Worm (Caenorhabditis elegans): ENCODE measurements around the gene T28D9.11.

The T28D9.11 gene

ce11 chrII:6491817-6492452 is at the start of gene T28D9.11, which contains the start of gene T28D9.1:
Gene T28D9.11, minus strand, starts transcription at chrII:6491993.
Gene T28D9.1, plus strand, starts transcription at chrII:6492402.
- TF ChIP-seq hlh-17 (GFP tag; optimal IDR thresholded peaks at IDR 0.05; ENCODE audit: borderline replicate concordance) = no peak
- peak; percentile 59 for TF ChIP-seq ama-1 (optimal IDR thresholded peaks at IDR 0.05)
- peak; percentile 55 for TF ChIP-seq nhr-71 (tag; optimal IDR thresholded peaks at IDR 0.05)
- TF ChIP-seq lin-35 (GFP tag; optimal IDR thresholded peaks at IDR 0.05) = peak in 1 of 2 experiments; percentile 56
- peak; percentile 50 for TF ChIP-seq fkh-10 (GFP tag; optimal IDR thresholded peaks at IDR 0.05)
- no peak for TF ChIP-seq tlp-1 (tag; optimal IDR thresholded peaks at IDR 0.05)
- TF ChIP-seq jun-1 (tag; optimal IDR thresholded peaks at IDR 0.05) = no peak
- TF ChIP-seq skn-1 (tag; optimal IDR thresholded peaks at IDR 0.05) = no peak
- TF ChIP-seq ceh-90 (tag; optimal IDR thresholded peaks at IDR 0.05) = no peak
- no peak for TF ChIP-seq F16B12.6 (tag; optimal IDR thresholded peaks at IDR 0.05)
- no peak for TF ChIP-seq ceh-8 (GFP tag; optimal IDR thresholded peaks at IDR 0.05)
- no peak for TF ChIP-seq lir-3 (tag; optimal IDR thresholded peaks at IDR 0.05; ENCODE audit: poor library complexity)
- 0 out of 2 replicates have a peak, but pooled peaks have one; percentile 25 for TF ChIP-seq mab-9 (GFP tag; IDR thresholded peaks at IDR 0.05)
- no peak for TF ChIP-seq ets-5 (GFP tag; IDR thresholded peaks at IDR 0.05)
- TF ChIP-seq nhr-84 (tag; optimal IDR thresholded peaks at IDR 0.05) = no peak
- peak in 1 of 2 experiments; percentile 54 for TF ChIP-seq ztf-11 (tag; optimal IDR thresholded peaks at IDR 0.05)
- TF ChIP-seq nhr-19 (GFP tag; conservative IDR thresholded peaks at IDR 0.05) = 0 out of 2 replicates have a peak, but pooled peaks have one; percentile 16
- no peak for TF ChIP-seq ceh-63 (GFP tag; optimal IDR thresholded peaks at IDR 0.05)
- no peak for TF ChIP-seq zip-4 (GFP tag; optimal IDR thresholded peaks at IDR 0.05)
- TF ChIP-seq elt-2 (tag; optimal IDR thresholded peaks at IDR 0.05) = no peak
- no peak for TF ChIP-seq C34B4.2 (tag; optimal IDR thresholded peaks at IDR 0.05)
- TF ChIP-seq nhr-77 (tag; optimal IDR thresholded peaks at IDR 0.05) = peak; percentile 54
- TF ChIP-seq ceh-88 (GFP tag; IDR thresholded peaks at IDR 0.05) = no peak
- TF ChIP-seq unc-98 (GFP tag; IDR thresholded peaks at IDR 0.05) = no peak
- no peak for TF ChIP-seq zag-1 (tag; optimal IDR thresholded peaks at IDR 0.05)
- TF ChIP-seq grh-1 (GFP tag; IDR thresholded peaks at IDR 0.05) = 0 out of 2 replicates have a peak, but pooled peaks have one; percentile 22
- peak; percentile 38 to 55 for TF ChIP-seq efl-1 (optimal IDR thresholded peaks at IDR 0.05)
- TF ChIP-seq efl-1 (GFP tag; optimal IDR thresholded peaks at IDR 0.05 in 1 of 2) = peak in 1 of 2 experiments; percentile 32
- no peak for TF ChIP-seq hlh-4 (tag; optimal IDR thresholded peaks at IDR 0.05)
- peak; percentile 32 for TF ChIP-seq snu-23 (GFP tag; optimal IDR thresholded peaks at IDR 0.05)
- TF ChIP-seq aha-1 (tag; optimal IDR thresholded peaks at IDR 0.05) = no peak
- peak; percentile 56 for TF ChIP-seq nhr-47 (tag; optimal IDR thresholded peaks at IDR 0.05)
- TF ChIP-seq irx-1 (tag; optimal IDR thresholded peaks at IDR 0.05) = no peak
- TF ChIP-seq lin-39 (tag; optimal IDR thresholded peaks at IDR 0.05) = no peak
- TF ChIP-seq sptf-1 (tag; optimal IDR thresholded peaks at IDR 0.05) = no peak
- TF ChIP-seq mep-1 (tag; optimal IDR thresholded peaks at IDR 0.05) = peak; percentile 30
- TF ChIP-seq egl-13 (tag; optimal IDR thresholded peaks at IDR 0.05) = peak; percentile 26
- TF ChIP-seq aly-2 (tag; optimal IDR thresholded peaks at IDR 0.05) = no peak
- no peak for TF ChIP-seq fos-1 (tag; optimal IDR thresholded peaks at IDR 0.05)
- no peak for TF ChIP-seq mdl-1 (tag; optimal IDR thresholded peaks at IDR 0.05)
- TF ChIP-seq nhr-90 (tag; optimal IDR thresholded peaks at IDR 0.05; ENCODE audit: poor library complexity) = no peak
- no peak for TF ChIP-seq ces-1 (GFP tag; optimal IDR thresholded peaks at IDR 0.05)
- peak; percentile 80 for TF ChIP-seq snpc-4 (tag; optimal IDR thresholded peaks at IDR 0.05)
- TF ChIP-seq lin-13 (GFP tag; optimal IDR thresholded peaks at IDR 0.05) = peak; percentile 33
- peak; percentile 32 for TF ChIP-seq nhr-20 (tag; optimal IDR thresholded peaks at IDR 0.05)
- TF ChIP-seq rnt-1 (tag; optimal IDR thresholded peaks at IDR 0.05) = peak; percentile 58
- TF ChIP-seq blmp-1 (tag; optimal IDR thresholded peaks at IDR 0.05) = no peak
- no peak for TF ChIP-seq mef-2 (tag; optimal IDR thresholded peaks at IDR 0.05)
- TF ChIP-seq lsy-2 (tag; optimal IDR thresholded peaks at IDR 0.05) = peak; percentile 46 to 71
- no peak for TF ChIP-seq nhr-11 (tag; optimal IDR thresholded peaks at IDR 0.05)
- no peak for TF ChIP-seq pag-3 (tag; optimal IDR thresholded peaks at IDR 0.05; ENCODE audit: borderline replicate concordance, insufficient read depth)
- TF ChIP-seq nhr-28 (tag; optimal IDR thresholded peaks at IDR 0.05) = no peak
- TF ChIP-seq hpl-2 (GFP tag; optimal IDR thresholded peaks at IDR 0.05) = no peak

All from whole organism, L1 larva.